Worm (Caenorhabditis elegans): ENCODE measurements around the gene frh-1.

frh-1 gene

DNA sequence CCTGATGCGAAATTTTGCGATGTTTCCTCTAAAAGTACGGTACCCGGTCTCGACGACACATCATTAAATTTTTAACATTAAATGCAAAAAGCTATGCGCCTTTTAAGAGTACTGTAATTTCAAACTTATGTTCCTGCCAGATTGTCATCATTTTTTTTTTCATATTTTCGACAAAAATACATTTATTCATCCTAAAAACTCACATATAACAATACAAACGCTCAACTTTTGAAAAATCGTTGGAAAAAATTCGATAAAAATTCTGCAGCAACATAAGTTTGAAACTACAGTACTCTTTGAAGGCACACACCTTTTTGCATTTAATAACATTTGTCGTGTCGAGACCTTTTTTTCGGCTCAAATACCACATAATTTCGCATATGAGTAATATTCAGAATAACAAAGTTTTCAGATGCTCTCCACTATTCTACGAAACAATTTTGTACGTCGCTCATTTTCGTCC lies at the start of gene frh-1:
TSS of gene frh-1 (plus strand) at position 413 of the 463 bp plus-strand sequence.
- TF ChIP-seq aha-1 (tag) (peak; percentile 72), lin-38 (GFP tag; IDR thresholded peaks at IDR 0.05) (peak; percentile 35), pha-4 (GFP tag; IDR thresholded peaks at IDR 0.05) (0 out of 2 replicates have a peak, but pooled peaks have one; percentile 38), pha-4 (tag; optimal IDR thresholded peaks at IDR 0.05) (no peak), snpc-1.2 (GFP tag; IDR thresholded peaks at IDR 0.05) (no peak)

DNA sequence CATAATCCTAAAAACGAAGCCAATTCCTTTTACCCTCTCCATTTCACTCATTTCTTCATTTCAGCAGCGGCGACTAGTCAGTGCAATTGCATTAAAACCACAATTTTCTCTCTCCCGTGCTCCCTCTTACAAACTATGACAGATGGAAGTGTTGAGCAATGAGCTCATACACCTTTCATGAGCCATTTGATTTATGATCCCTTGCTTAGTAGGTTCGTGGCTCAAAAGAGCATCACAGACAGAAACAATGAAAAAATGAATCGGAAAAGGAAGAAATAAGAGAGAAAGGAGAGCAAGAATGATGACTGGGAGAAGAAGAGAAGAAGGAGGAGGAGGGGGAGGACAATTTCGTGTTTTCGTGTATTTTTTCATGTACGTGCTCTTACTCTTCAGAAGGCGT lies 45.7 kb upstream of the frh-1 start:
- TF ChIP-seq zip-11 (GFP tag; IDR thresholded peaks at IDR 0.05) (no peak), ceh-20 (GFP tag; IDR thresholded peaks at IDR 0.05) (peak; percentile 35; the same call in 1 of the 2 replicates), vab-7 (GFP tag; IDR thresholded peaks at IDR 0.05) (no peak), ceh-62 (tag; optimal IDR thresholded peaks at IDR 0.05) (no peak), lir-3 (tag; optimal IDR thresholded peaks at IDR 0.05) (no peak), lin-15B (tag; optimal IDR thresholded peaks at IDR 0.05) (no peak), mdl-1 (tag; optimal IDR thresholded peaks at IDR 0.05) (no peak), dpl-1 (GFP tag; optimal IDR thresholded peaks at IDR 0.05) (no peak), unc-62 (GFP tag; optimal IDR thresholded peaks at IDR 0.05 in 1 of 2) (peak in 1 of 2 experiments; percentile 93), unc-62 (tag; optimal IDR thresholded peaks at IDR 0.05) (no peak)

DNA sequence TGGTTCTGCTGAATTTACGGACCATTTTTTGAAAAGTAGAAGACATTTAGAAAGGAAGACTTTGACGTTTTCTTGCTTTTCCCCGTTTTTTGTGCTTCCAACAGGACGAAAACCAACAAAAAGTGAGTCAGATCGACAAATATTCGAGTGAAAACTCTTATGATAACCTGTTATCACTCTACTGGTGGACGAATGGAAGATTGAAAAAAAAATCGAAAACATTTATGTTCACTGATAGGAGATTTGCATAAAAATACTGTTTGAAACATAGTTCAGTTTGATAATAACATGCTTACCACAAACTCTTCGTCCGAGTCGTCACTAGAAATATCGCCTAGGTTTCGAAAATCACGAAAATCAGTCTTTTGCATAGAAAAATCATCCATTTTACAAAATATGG lies 44.8 kb upstream of the frh-1 start:
- TF ChIP-seq zip-2 (tag; optimal IDR thresholded peaks at IDR 0.05) (no peak), Y105C5A.15 (GFP tag; IDR thresholded peaks at IDR 0.05) (no peak), pqm-1 (tag; optimal IDR thresholded peaks at IDR 0.05) (peak; percentile 25), daf-16 (GFP tag; optimal IDR thresholded peaks at IDR 0.05) (no peak), daf-16 (tag; optimal IDR thresholded peaks at IDR 0.05) (peak; percentile 56), nhr-28 (tag; optimal IDR thresholded peaks at IDR 0.05) (peak; percentile 76), zip-11 (GFP tag; IDR thresholded peaks at IDR 0.05) (no peak), dve-1 (tag; optimal IDR thresholded peaks at IDR 0.05; ENCODE audit: insufficient read depth) (peak; percentile 0), hlh-11 (tag; optimal IDR thresholded peaks at IDR 0.05) (peak; percentile 16), duxl-1 (tag; optimal IDR thresholded peaks at IDR 0.05; ENCODE audit: poor library complexity) (no peak), F10B5.3 (tag; optimal IDR thresholded peaks at IDR 0.05) (no peak)

DNA sequence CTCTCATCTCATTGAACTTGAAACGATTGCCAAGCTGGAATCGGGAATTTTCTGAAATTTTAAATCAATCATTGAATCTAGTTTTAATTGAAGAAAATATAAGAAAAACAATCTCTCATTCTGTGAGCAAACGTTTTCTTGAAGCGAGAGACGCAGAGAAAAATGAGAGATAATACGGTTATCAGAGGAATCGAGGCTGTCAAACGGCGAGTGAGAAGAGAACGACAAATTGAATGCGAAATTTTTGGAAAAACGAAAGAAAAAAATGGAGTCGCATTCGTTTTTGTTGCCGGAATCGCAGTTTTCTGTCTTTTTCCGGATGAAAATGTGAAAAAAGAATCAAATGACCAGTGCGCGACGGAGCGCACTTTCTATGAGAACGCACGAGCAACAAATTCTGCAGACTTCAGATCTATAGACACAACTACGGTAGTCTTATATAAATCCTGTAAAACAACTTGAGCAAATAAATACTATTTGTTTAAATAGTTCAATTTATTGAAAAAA lies 43.6 kb upstream of the frh-1 start, which contains the start of gene tex-2:
TSS of gene tex-2 (minus strand) at position 51 of the 507 bp plus-strand sequence.
- TF ChIP-seq lsy-2 (tag; optimal IDR thresholded peaks at IDR 0.05) (peak in 1 of 2 experiments; percentile 30), Y5F2A.4 (GFP tag; optimal IDR thresholded peaks at IDR 0.05) (no peak), ceh-20 (GFP tag; IDR thresholded peaks at IDR 0.05) (no peak), php-3 (GFP tag; IDR thresholded peaks at IDR 0.05) (no peak), ctbp-1 (GFP tag; IDR thresholded peaks at IDR 0.05) (no peak), jun-1 (tag; optimal IDR thresholded peaks at IDR 0.05) (no peak), ceh-32 (tag; optimal IDR thresholded peaks at IDR 0.05; ENCODE audit: poor library complexity) (no peak), ceh-82 (tag; optimal IDR thresholded peaks at IDR 0.05) (no peak), nhr-102 (tag; optimal IDR thresholded peaks at IDR 0.05) (no peak), daf-8 (GFP tag; IDR thresholded peaks at IDR 0.05) (no peak), Y75B8A.6 (GFP tag; IDR thresholded peaks at IDR 0.05) (no peak), dmd-9 (GFP tag; IDR thresholded peaks at IDR 0.05) (no peak), lir-3 (tag; optimal IDR thresholded peaks at IDR 0.05) (no peak), ceh-62 (tag; optimal IDR thresholded peaks at IDR 0.05) (no peak), fos-1 (tag; optimal IDR thresholded peaks at IDR 0.05) (no peak), zip-2 (tag; optimal IDR thresholded peaks at IDR 0.05) (no peak), duxl-1 (tag; optimal IDR thresholded peaks at IDR 0.05; ENCODE audit: poor library complexity) (no peak), madf-9 (GFP tag; conservative IDR thresholded peaks at IDR 0.05) (no peak), lin-29 (GFP tag; IDR thresholded peaks at IDR 0.05) (no peak), skn-1 (tag; optimal IDR thresholded peaks at IDR 0.05) (no peak), nhr-77 (tag; optimal IDR thresholded peaks at IDR 0.05) (no peak), lin-1 (GFP tag; IDR thresholded peaks at IDR 0.05) (no peak), lin-38 (GFP tag; IDR thresholded peaks at IDR 0.05) (peak; percentile 88), dmd-8 (GFP tag; IDR thresholded peaks at IDR 0.05) (no peak), ZK546.5 (tag; optimal IDR thresholded peaks at IDR 0.05) (no peak), rbr-2 (tag; optimal IDR thresholded peaks at IDR 0.05) (no peak), gei-8 (GFP tag; optimal IDR thresholded peaks at IDR 0.05) (no peak), tra-1 (GFP tag; IDR thresholded peaks at IDR 0.05) (peak; percentile 61; the same call in 1 of the 2 replicates)
